Worm (Caenorhabditis elegans): ENCODE measurements around the gene nlp-82.

DNA sequence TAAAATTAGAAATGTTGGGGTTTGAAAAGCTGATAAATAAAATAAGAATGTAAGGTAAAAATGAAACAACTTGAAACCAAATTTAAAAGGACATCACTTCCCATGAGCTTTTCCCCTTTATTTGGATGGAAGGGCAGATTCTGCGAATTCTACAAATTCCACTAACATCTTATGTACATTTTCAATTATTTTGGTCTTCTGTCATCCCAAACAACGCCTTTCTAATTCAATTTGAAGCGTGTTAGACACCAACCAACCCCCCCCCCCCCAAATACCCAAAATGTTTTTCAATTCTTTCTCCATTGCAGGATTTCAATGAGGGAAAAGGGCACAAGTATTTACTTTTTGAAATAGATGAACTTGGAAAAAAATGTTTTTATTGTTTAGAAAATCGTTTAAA lies 11.6 kb upstream of the nlp-82 start:
- TF ChIP-seq nhr-25 (tag; optimal IDR thresholded peaks at IDR 0.05) (no peak), ztf-11 (tag; optimal IDR thresholded peaks at IDR 0.05) (no peak), pqm-1 (tag; optimal IDR thresholded peaks at IDR 0.05) (no peak), nhr-77 (tag; optimal IDR thresholded peaks at IDR 0.05) (no peak), nhr-11 (tag; optimal IDR thresholded peaks at IDR 0.05) (no peak)
